Fruit fly (Drosophila melanogaster) whole organism, pupa: ENCODE results near the gene RpS28a.

Source experiments
- CG10348 ChIP-seq: fragments of 200-800 bp; sonication (Bioruptor generic); IDR thresholded peaks from 2 replicates; pipeline ENCODE4 v1.3.6; 2022; ENCODE audit warnings: missing biosample characterization, missing genetic modification characterization
- CG12605 ChIP-seq: fragments of 200-800 bp; sonication (Bioruptor generic); IDR thresholded peaks from 2 replicates; pipeline ENCODE4 v1.3.6; 2022; ENCODE audit warnings: missing biosample characterization, missing genetic modification characterization
- CG13204 ChIP-seq: fragments of 200-800 bp; sonication (Bioruptor generic); optimal IDR thresholded peaks from 2 replicates; lab custom pipeline; 2018; ENCODE audit warnings: missing biosample characterization, mild to moderate bottlenecking, missing genetic modification characterization, moderate library complexity
- CG14655 ChIP-seq: fragments of 200-800 bp; sonication (Bioruptor generic); optimal IDR thresholded peaks from 3 replicates; lab custom pipeline; 2017; ENCODE audit warnings: mild to moderate bottlenecking, missing biosample characterization, missing genetic modification reagents, missing genetic modification characterization
- CG15710 ChIP-seq: fragments of 200-800 bp; sonication (Bioruptor generic); optimal IDR thresholded peaks from 2 replicates; lab custom pipeline; 2018; ENCODE audit warnings: missing biosample characterization, mild to moderate bottlenecking, missing genetic modification characterization, moderate library complexity
- CG17806 ChIP-seq: fragments of 200-800 bp; sonication (Bioruptor generic); optimal IDR thresholded peaks from 2 replicates; lab custom pipeline; 2018; ENCODE audit warnings: missing biosample characterization, mild to moderate bottlenecking, missing genetic modification characterization, moderate library complexity
- CG32121 ChIP-seq: fragments of 200-800 bp; sonication (Bioruptor generic); IDR thresholded peaks from 2 replicates; pipeline ENCODE4 v1.3.6; 2022; ENCODE audit warnings: missing biosample characterization, missing genetic modification characterization
- CG34367 ChIP-seq: fragments of 200-800 bp; sonication (Bioruptor generic); optimal IDR thresholded peaks from 2 replicates; lab custom pipeline; 2018; ENCODE audit warnings: missing biosample characterization, mild to moderate bottlenecking, missing genetic modification characterization
- CG4496 ChIP-seq: fragments of 200-800 bp; sonication (Bioruptor generic); IDR thresholded peaks from 3 replicates; pipeline ENCODE4 v1.3.6; 2022; ENCODE audit warnings: missing biosample characterization, missing genetic modification characterization
- CG8159 ChIP-seq: fragments of 200-800 bp; sonication (Bioruptor generic); optimal IDR thresholded peaks from 3 replicates; lab custom pipeline; 2018; ENCODE audit warnings: missing biosample characterization, mild to moderate bottlenecking, missing genetic modification characterization, moderate library complexity
- CG8301 ChIP-seq: fragments of 200-800 bp; sonication (Bioruptor generic); optimal IDR thresholded peaks from 2 replicates; lab custom pipeline; 2018; ENCODE audit warnings: missing biosample characterization, mild to moderate bottlenecking, missing genetic modification characterization
- CG9948 ChIP-seq: fragments of 200-800 bp; sonication (Bioruptor generic); optimal IDR thresholded peaks from 2 replicates; lab custom pipeline; 2018; ENCODE audit warnings: missing biosample characterization, mild to moderate bottlenecking, missing genetic modification characterization, moderate library complexity
- D1 ChIP-seq: fragments of 200-800 bp; sonication (Bioruptor generic); optimal IDR thresholded peaks from 2 replicates; lab custom pipeline; 2018; ENCODE audit warnings: missing biosample characterization, mild to moderate bottlenecking, missing genetic modification characterization, moderate library complexity
- EcR ChIP-seq: fragments of 200-800 bp; sonication (Bioruptor generic); optimal IDR thresholded peaks from 3 replicates; lab custom pipeline; 2019; ENCODE audit warnings: missing biosample characterization, missing genetic modification characterization, mild to moderate bottlenecking, moderate library complexity, missing genetic modification reagents
- Ets98B ChIP-seq: fragments of 200-800 bp; sonication (Bioruptor generic); IDR thresholded peaks from 2 replicates; pipeline ENCODE4 v1.3.6; 2022; ENCODE audit warnings: missing biosample characterization, missing genetic modification characterization
- Pif1A ChIP-seq: fragments of 200-800 bp; sonication (Bioruptor generic); optimal IDR thresholded peaks from 3 replicates; lab custom pipeline; 2016; ENCODE audit warnings: missing biosample characterization, missing genetic modification characterization
- Pif1B ChIP-seq: fragments of 200-800 bp; sonication (Bioruptor generic); optimal IDR thresholded peaks from 3 replicates; lab custom pipeline; 2016; ENCODE audit warnings: missing biosample characterization, missing genetic modification characterization
- Snoo ChIP-seq: fragments of 200-800 bp; sonication (Bioruptor generic); optimal IDR thresholded peaks from 3 replicates; lab custom pipeline; 2017; ENCODE audit warnings: missing biosample characterization, mild to moderate bottlenecking, missing genetic modification characterization, inconsistent platforms
- fd96Ca ChIP-seq: fragments of 200-800 bp; sonication (Bioruptor generic); IDR thresholded peaks from 3 replicates; pipeline ENCODE4 v1.3.6; 2022; ENCODE audit warnings: missing biosample characterization, missing genetic modification characterization
- gl ChIP-seq: fragments of 200-800 bp; sonication (Bioruptor generic); optimal IDR thresholded peaks from 2 replicates; lab custom pipeline; 2018; ENCODE audit warnings: missing biosample characterization, mild to moderate bottlenecking, missing genetic modification characterization
- rn ChIP-seq: fragments of 200-800 bp; sonication (Bioruptor generic); IDR thresholded peaks from 2 replicates; pipeline ENCODE4 v1.3.6; 2022; ENCODE audit warnings: missing biosample characterization, missing genetic modification characterization

The RpS28a gene

DNA sequence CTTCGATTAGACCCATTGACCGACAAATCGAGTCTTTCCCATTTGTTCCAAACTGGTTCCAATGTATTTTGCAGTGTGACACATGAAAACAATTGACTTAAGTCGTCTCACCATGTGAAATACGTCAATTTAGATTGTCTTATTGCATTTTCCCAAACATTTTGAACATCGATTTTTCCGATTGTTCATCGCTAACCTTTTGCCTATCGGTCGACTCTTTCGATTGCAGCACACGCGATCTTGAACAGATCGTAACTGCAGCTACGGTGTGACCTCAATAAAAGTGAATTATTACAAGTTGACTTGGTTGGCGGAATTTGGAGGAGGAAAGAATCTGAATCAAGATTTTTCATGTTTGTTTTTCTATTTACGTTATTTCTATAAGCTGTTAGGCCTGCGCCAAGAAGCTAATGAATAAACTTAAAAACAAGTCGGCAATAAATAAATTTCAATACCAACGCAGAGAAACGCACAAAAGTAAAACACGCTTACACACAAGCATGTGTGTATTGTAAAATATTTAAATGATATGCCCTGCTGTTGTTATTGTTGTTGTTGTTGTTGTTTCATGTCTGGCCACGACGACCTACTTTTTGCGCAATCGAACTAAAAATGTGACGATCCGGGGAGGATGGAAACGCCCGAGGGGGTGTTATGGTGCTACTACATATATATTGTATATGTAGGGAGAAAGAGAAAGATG, 38.2 kb upstream of the RpS28a start:
- no peak; the same call in 2 of the 3 replicates for TF ChIP-seq CG4496 (GFP tag; lab: Robert Waterston, UW)
- TF ChIP-seq EcR (GFP tag; lab: Kevin White, UChicago), result no peak
- no peak for TF ChIP-seq CG17806 (tag; lab: Kevin White, UChicago)
- no peak for TF ChIP-seq D1 (tag; lab: Kevin White, UChicago)
- no peak for TF ChIP-seq gl (tag; lab: Kevin White, UChicago)
- TF ChIP-seq CG10348, result no peak
- TF ChIP-seq Ets98B (GFP tag; lab: Robert Waterston, UW), result no peak
- TF ChIP-seq CG12605 (GFP tag; lab: Robert Waterston, UW), result no peak
- no peak for TF ChIP-seq Snoo
- TF ChIP-seq CG34367 (tag; lab: Kevin White, UChicago), result no peak
- TF ChIP-seq Pif1A (GFP tag; lab: Kevin White, UChicago), result no peak
- TF ChIP-seq rn (GFP tag; lab: Robert Waterston, UW), result no peak
- TF ChIP-seq CG32121 (GFP tag; lab: Robert Waterston, UW), result no peak
- no peak for TF ChIP-seq CG15710

DNA sequence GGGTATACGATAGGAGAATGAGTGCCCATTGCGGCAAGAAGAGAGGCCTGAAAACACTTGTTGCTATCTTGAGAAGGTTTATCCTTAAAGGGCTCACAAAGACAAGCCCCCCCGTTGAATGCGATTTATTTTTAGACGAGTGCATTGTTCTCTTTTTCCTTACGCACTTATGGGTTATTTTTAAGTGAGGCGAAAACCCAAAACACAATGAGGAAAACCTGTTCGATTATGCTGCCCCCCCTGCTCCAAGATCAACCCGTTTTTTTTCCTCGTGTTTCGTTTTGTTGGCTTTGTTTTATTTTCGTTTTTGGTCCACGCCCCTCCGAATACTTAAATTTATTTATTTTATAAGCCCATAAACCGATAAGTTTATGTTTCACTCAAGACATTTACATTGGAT, 37.5 kb upstream of the RpS28a start:
- TF ChIP-seq EcR (GFP tag; lab: Kevin White, UChicago), result peak; percentile 85
- peak; percentile 31 for TF ChIP-seq CG8159
- TF ChIP-seq CG13204 (GFP tag; lab: Kevin White, UChicago), result no peak
- no peak for TF ChIP-seq Pif1B (GFP tag; lab: Kevin White, UChicago)
- TF ChIP-seq gl (tag; lab: Kevin White, UChicago), result no peak
- no peak for TF ChIP-seq CG32121 (GFP tag; lab: Robert Waterston, UW)
- TF ChIP-seq CG15710, result no peak

dm6 chr3R:30058057-30058868, 35.8 kb upstream of the RpS28a start, which contains the start of gene sima:
Gene sima (plus strand): TSS chr3R:30058311.
- TF ChIP-seq CG4496 (GFP tag; lab: Robert Waterston, UW) (0 out of 3 replicates have a peak, but pooled peaks have one; percentile 8), Ets98B (GFP tag; lab: Robert Waterston, UW) (peak; percentile 64), CG12605 (GFP tag; lab: Robert Waterston, UW) (no peak), CG34367 (tag; lab: Kevin White, UChicago) (peak; percentile 8), Pif1B (GFP tag; lab: Kevin White, UChicago) (no peak), CG15710 (no peak), CG32121 (GFP tag; lab: Robert Waterston, UW) (no peak), gl (tag; lab: Kevin White, UChicago) (no peak), CG10348 (no peak), rn (GFP tag; lab: Robert Waterston, UW) (no peak), CG8301 (tag; lab: Kevin White, UChicago) (no peak), CG17806 (tag; lab: Kevin White, UChicago) (peak; percentile 21), CG8159 (peak; percentile 23), CG9948 (tag; lab: Kevin White, UChicago) (no peak), fd96Ca (GFP tag; lab: Robert Waterston, UW) (no peak), CG13204 (GFP tag; lab: Kevin White, UChicago) (no peak), Snoo (peak; percentile 19), CG14655 (GFP tag; lab: Kevin White, UChicago) (no peak), D1 (tag; lab: Kevin White, UChicago) (no peak), Pif1A (GFP tag; lab: Kevin White, UChicago) (peak; percentile 31), EcR (GFP tag; lab: Kevin White, UChicago) (no peak)

dm6 chr3R:30056592-30057135, 34.2 kb upstream of the RpS28a start, which contains the start of the genes CG7950 and Rpp14a:
Gene CG7950 (plus strand): TSS chr3R:30056859.
Gene Rpp14a (plus strand): TSS chr3R:30056859.
- TF ChIP-seq CG34367 (tag; lab: Kevin White, UChicago), result peak; percentile 82
- peak; percentile 86 for TF ChIP-seq Ets98B (GFP tag; lab: Robert Waterston, UW)
- no peak for TF ChIP-seq CG13204 (GFP tag; lab: Kevin White, UChicago)
- TF ChIP-seq fd96Ca (GFP tag; lab: Robert Waterston, UW), result peak; percentile 77; the same call in 2 of the 3 replicates
- no peak for TF ChIP-seq Pif1B (GFP tag; lab: Kevin White, UChicago)
- TF ChIP-seq EcR (GFP tag; lab: Kevin White, UChicago), result no peak
- TF ChIP-seq CG9948 (tag; lab: Kevin White, UChicago), result peak; percentile 64
- peak; percentile 82 for TF ChIP-seq CG17806 (tag; lab: Kevin White, UChicago)
- no peak for TF ChIP-seq D1 (tag; lab: Kevin White, UChicago)
- TF ChIP-seq rn (GFP tag; lab: Robert Waterston, UW), result peak; percentile 73
- peak; percentile 90 for TF ChIP-seq CG4496 (GFP tag; lab: Robert Waterston, UW)
- TF ChIP-seq Pif1A (GFP tag; lab: Kevin White, UChicago), result no peak
- no peak for TF ChIP-seq CG10348
- TF ChIP-seq CG14655 (GFP tag; lab: Kevin White, UChicago), result no peak
- TF ChIP-seq CG8301 (tag; lab: Kevin White, UChicago), result peak; percentile 73
- TF ChIP-seq CG12605 (GFP tag; lab: Robert Waterston, UW), result peak; percentile 74
- TF ChIP-seq CG32121 (GFP tag; lab: Robert Waterston, UW), result peak; percentile 85
- peak; percentile 74 for TF ChIP-seq Snoo
- TF ChIP-seq gl (tag; lab: Kevin White, UChicago), result peak; percentile 61
- peak; percentile 77 for TF ChIP-seq CG8159
- TF ChIP-seq CG15710, result peak; percentile 83
- TF ChIP-seq, all 21 proteins: peak for 14
